Worm (Caenorhabditis elegans): ENCODE data around the gene acs-4.

DNA sequence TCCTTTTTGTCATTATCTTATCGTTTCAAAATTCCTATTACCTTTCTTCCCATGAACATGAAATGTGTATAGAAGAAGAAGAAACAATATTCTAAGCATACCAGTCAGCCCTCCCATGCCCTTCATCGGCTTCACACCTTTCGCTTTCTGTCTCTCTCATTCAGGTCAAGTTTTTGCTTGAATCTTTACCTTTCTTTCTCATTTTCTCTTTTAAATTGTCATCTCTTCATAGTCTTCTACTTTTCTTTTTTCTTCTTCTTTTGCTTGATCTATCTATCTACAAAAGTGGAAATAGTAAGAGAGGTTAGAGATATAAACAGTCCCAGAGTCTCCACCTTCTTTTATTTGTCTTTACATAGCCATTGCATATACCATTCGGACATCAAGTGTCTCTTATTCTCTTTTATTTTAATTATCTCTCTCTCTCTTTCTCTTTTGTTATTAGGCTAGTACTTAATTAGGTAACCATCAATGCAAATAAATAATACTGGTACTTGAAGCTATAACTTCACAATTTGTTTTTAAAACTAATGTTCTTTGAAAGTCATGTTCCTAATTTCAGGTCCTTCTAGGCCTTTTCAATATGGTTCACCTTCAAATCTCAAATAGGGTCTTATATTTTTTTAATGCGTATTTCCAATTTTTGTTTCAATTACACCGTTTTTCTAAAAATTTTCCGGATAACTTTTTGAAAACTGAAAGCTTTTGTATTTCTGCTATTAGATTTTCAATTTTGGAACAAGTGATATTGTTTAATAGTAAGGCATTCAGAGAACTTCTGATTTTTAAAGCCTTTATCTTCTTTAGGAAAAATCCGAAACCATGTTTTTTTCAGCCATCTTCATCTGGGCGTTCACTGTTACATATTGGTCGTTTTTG lies 34.0 kb downstream of the acs-4 start, which contains the start of gene dpy-31:
- no peak for TF ChIP-seq lim-6 (tag; optimal IDR thresholded peaks at IDR 0.05)
- TF ChIP-seq dve-1 (tag; optimal IDR thresholded peaks at IDR 0.05): no peak
